Fruit fly (Drosophila melanogaster) S2 (cell line): ENCODE data around the gene Rpn2.

Experiments
- CG8478 ChIP-seq: fragments of >200 bp; optimal IDR thresholded peaks from 2 replicates; lab custom pipeline; 2018
- CTCF ChIP-seq, 2 experiments: fragments of >200 bp; optimal IDR thresholded peaks; 2 replicates each; lab custom pipeline; 2018

DNA sequence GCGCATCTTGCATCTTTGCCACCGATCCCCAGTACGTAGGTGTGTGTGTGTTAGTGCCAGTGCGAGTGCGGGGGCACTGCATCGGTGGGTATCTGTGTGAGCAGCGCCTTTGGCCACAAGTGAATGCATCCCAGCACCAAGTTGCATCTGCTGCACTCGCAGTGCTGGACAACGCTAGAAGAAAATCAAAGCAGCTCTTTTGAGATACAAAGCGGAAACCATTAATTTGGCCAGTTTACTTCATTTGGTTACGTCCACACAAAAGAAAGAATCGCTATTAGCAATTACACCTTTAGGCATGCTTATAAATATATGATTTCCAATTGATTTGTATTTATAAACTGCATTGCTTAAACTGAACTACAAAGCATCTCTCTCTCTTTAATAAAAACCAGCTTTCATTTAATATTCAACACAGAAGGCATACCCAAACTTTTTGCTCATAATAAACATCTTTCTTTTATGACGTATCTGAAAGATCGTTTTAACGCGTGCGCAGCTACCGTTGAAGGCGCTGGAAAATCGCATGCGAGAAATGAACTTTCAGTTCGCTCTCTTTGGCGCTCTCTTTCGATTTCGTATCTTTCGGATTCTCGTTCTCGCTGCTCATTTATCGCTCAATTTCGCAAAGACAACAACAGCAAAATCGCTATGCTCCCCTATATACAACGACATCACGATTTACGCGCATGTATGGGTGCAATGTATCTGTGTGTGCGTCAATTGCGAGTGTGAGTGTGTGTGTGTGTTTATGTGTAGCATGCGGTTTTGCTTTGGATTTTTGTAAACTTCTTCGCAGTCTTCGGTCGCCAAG lies 53.1 kb downstream of the Rpn2 start:
- TF ChIP-seq CTCF (optimal IDR thresholded peaks at IDR 0.05; lab: Kevin White, UChicago) (no peak), CG8478 (no peak)
